Worm (Caenorhabditis elegans): ENCODE data around the gene C01G6.9.

DNA sequence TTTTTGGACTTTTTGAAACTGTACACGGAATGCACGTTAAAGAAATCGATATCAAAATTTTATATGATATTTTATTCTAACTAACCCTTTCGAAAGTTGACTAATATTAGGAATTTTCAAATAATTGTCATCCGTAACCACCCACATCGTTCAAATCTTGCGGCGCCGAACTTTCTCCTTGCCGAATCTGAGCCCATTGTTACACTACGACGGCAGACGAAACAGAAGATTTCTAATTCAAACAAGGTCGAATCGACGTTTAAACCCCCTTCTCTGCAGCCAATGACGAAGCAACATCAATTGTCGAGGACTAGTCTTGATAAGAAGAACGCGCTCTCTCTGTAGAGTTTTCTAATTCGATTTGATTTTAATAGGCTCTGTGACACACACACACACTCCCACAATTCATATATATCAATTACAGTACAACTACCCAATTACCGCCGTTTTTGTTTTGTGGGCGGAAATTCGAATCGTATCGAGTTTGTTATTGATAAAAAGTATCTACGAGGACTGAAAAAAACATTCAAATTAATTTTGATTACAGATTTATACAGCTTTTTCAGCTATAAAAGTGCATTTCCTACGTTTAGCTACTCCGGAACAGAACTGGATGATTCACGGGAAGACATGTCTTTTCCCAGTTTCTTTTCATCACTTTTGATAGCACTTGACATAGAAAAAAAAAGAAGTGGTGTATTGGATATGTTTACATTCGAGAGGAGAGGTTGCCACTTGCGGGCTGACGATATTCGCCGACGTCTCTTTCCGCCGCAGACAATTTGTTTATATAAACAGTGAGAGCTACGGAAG lies 11.1 kb downstream of the C01G6.9 start:
- no peak for TF ChIP-seq aly-2 (tag; optimal IDR thresholded peaks at IDR 0.05)
- no peak for TF ChIP-seq eor-1 (tag; optimal IDR thresholded peaks at IDR 0.05)
- TF ChIP-seq zag-1 (tag; optimal IDR thresholded peaks at IDR 0.05), result no peak
- no peak for TF ChIP-seq nhr-77 (tag; optimal IDR thresholded peaks at IDR 0.05)
- TF ChIP-seq pha-4 (tag; optimal IDR thresholded peaks at IDR 0.05), result peak; percentile 71
- TF ChIP-seq mdl-1 (tag; optimal IDR thresholded peaks at IDR 0.05), result no peak
- no peak for TF ChIP-seq unc-62 (GFP tag; optimal IDR thresholded peaks at IDR 0.05)
- no peak for TF ChIP-seq ZK546.5 (tag; optimal IDR thresholded peaks at IDR 0.05)
- no peak for TF ChIP-seq daf-12 (tag; optimal IDR thresholded peaks at IDR 0.05)
- TF ChIP-seq fkh-10 (GFP tag; optimal IDR thresholded peaks at IDR 0.05), result no peak
- peak; percentile 19 for TF ChIP-seq elt-2 (tag; optimal IDR thresholded peaks at IDR 0.05)
- no peak for TF ChIP-seq R02D3.7 (tag; optimal IDR thresholded peaks at IDR 0.05)
- peak; percentile 81 for TF ChIP-seq nfya-1 (tag; optimal IDR thresholded peaks at IDR 0.05; ENCODE audit: insufficient read depth)

Data from whole organism, L3 larva.